Worm (Caenorhabditis elegans) whole organism, midembryonic: ENCODE data around the gene R07E4.3.

ENCODE experiments used
- flt-1 ChIP-seq: fragments of 200-800 bp; sonication (Bioruptor generic); IDR thresholded peaks from 2 replicates; pipeline ENCODE4 v1.3.6; 2022; ENCODE audit warnings: missing genetic modification characterization, missing compliant biosample characterization
- med-1 ChIP-seq: sonication (generic microtip); optimal IDR thresholded peaks from 2 replicates; lab custom pipeline; 2017; ENCODE audit warnings: missing genetic modification characterization, mild to moderate bottlenecking, missing compliant biosample characterization, antibody characterized with exemption, missing genetic modification reagents; ENCODE audit not compliant: insufficient read depth
- ref-1 ChIP-seq: fragments of 200-800 bp; sonication (Bioruptor generic); conservative IDR thresholded peaks from 2 replicates; pipeline ENCODE4 v1.3.6; 2022; ENCODE audit warnings: missing genetic modification reagents, missing genetic modification characterization, missing compliant biosample characterization
- tab-1 ChIP-seq: fragments of 200-800 bp; sonication (Bioruptor generic); IDR thresholded peaks from 2 replicates; pipeline ENCODE4 v1.3.6; 2022; ENCODE audit warnings: missing genetic modification characterization, missing compliant biosample characterization
- ztf-29 ChIP-seq: fragments of 200-800 bp; sonication (Bioruptor generic); IDR thresholded peaks from 2 replicates; pipeline ENCODE4 v1.3.6; 2022; ENCODE audit warnings: missing genetic modification reagents, missing genetic modification characterization, missing compliant biosample characterization

DNA sequence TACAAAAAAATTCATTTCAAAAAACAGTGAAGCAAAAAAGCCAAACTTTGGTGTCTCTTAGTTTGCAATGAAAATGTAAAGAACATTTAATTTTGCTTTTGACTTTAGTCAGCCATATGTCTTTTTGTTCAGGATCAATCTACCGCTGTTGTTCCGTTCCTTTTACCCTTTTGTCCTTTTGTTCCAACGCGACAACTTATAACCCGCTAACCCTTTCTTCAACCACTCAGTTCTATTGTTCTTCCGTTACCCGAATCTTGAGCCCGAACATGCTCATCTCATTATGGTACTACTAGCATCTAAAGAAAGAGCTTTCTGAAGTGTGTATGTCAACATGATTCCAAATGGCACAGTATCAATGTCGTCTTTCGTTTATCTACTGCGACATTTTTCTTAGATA lies 40.7 kb downstream of the R07E4.3 start:
- TF ChIP-seq flt-1 (GFP tag; lab: Robert Waterston, UW) = no peak
- no peak for TF ChIP-seq ref-1 (GFP tag; lab: Robert Waterston, UW)
- no peak for TF ChIP-seq tab-1 (GFP tag; lab: Robert Waterston, UW)
- no peak for TF ChIP-seq ztf-29
- TF ChIP-seq med-1 (GFP tag; lab: Kevin White, UChicago) = no peak
